Worm (Caenorhabditis elegans): ENCODE results near the gene C24F3.2.
A peak's percentile ranks its signal among the peaks of the same experiment; 100 is the strongest.

Gene C24F3.2

DNA sequence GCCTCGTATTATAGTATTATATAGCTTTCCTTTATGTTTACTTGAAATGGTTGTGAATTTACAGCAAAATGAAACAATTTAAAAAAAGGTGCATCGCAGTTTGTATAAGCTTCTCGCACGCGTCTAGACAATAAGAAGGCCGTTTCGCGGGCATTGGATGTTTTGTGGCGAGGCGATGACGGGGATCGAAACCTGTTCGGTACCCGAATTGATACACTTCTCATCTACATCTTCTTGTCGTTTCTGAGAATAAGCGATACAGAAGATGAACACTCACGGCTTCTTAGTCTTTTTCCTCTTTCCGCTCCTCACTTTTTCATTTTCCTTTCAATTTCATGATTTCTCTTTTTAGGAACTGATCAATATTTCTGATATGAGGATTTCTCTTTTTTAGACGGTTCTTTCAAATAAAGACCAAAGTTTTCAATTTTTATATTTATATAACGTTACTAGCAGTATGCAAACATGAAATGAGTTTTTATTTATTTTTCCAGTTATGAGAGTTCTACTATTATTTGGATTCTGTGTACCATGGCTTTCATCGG is 23.4 kb downstream of the C24F3.2 start, which contains the start of gene F01G10.10:
F01G10.10 (plus strand) TSS at position 495 of the 545 bp plus-strand sequence.
- TF ChIP-seq klf-2 (GFP tag; conservative IDR thresholded peaks at IDR 0.05) (no peak), med-1 (GFP tag; optimal IDR thresholded peaks at IDR 0.05; ENCODE audit: insufficient read depth) (no peak), T22C8.4 (GFP tag; IDR thresholded peaks at IDR 0.05) (no peak), cog-1 (tag; optimal IDR thresholded peaks at IDR 0.05) (no peak), tab-1 (GFP tag; IDR thresholded peaks at IDR 0.05) (no peak), ztf-29 (GFP tag; IDR thresholded peaks at IDR 0.05) (no peak), ref-1 (GFP tag; conservative IDR thresholded peaks at IDR 0.05) (no peak)

DNA sequence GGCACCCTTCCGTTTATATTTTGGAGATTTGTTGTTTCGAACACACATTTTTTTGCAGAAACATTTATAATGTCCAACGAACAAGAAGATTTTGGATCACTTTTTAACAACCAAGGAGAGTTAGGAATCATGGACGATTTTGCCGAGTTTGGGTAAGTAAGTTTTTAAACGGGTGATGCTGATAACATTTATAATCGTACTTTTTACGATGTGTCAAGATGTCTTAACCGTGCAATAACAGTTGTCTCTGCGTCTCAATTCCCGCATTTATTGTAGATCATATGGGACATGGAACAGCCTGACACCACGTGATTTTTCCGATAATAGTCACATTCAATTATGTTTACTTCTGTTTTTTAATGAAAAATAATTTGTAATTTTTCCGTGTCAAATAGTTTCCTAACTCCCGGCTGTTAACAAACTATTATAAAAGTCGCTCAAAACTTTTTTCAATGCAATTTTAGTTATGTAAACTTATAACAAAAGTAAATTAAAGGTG is 28.3 kb downstream of the C24F3.2 start, which contains the start of gene daf-14:
daf-14 (plus strand) TSS at position 51 of the 499 bp plus-strand sequence.
- TF ChIP-seq med-1 (GFP tag; optimal IDR thresholded peaks at IDR 0.05; ENCODE audit: insufficient read depth) (no peak), klf-2 (GFP tag; conservative IDR thresholded peaks at IDR 0.05) (no peak), T22C8.4 (GFP tag; IDR thresholded peaks at IDR 0.05) (no peak), flt-1 (GFP tag; IDR thresholded peaks at IDR 0.05) (no peak), ref-1 (GFP tag; conservative IDR thresholded peaks at IDR 0.05) (no peak), ztf-29 (GFP tag; IDR thresholded peaks at IDR 0.05) (no peak), cog-1 (tag; optimal IDR thresholded peaks at IDR 0.05) (no peak), tab-1 (GFP tag; IDR thresholded peaks at IDR 0.05) (no peak), ztf-23 (GFP tag; IDR thresholded peaks at IDR 0.05) (no peak)

DNA sequence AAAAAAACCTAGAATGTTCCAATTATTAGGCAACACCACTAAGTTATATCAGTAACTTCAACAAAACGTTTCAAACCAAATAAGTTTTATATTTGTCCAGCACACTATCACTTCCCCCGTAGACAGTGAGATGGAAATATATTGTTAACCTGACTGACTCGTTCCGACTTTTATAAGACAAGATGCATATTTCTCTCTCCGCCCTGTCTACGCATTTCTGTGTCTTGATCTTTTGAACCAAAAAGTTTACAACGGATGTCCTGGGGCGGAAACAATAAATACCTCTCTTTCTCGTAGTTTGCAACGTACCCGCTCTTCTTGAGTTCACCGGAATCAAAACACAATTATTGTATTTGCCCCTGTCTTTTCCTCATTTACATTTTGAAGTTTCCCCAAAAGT is 28.9 kb downstream of the C24F3.2 start:
- TF ChIP-seq ztf-23 (GFP tag; IDR thresholded peaks at IDR 0.05) (no peak), ztf-29 (GFP tag; IDR thresholded peaks at IDR 0.05) (no peak), ref-1 (GFP tag; conservative IDR thresholded peaks at IDR 0.05) (no peak), klf-2 (GFP tag; conservative IDR thresholded peaks at IDR 0.05) (no peak)

ce11 chrIV:10251764-10252163 is 29.4 kb downstream of the C24F3.2 start:
- TF ChIP-seq ztf-29 (GFP tag; IDR thresholded peaks at IDR 0.05): no peak
- TF ChIP-seq T22C8.4 (GFP tag; IDR thresholded peaks at IDR 0.05): peak; percentile 19; the same call in 1 of the 2 replicates

DNA sequence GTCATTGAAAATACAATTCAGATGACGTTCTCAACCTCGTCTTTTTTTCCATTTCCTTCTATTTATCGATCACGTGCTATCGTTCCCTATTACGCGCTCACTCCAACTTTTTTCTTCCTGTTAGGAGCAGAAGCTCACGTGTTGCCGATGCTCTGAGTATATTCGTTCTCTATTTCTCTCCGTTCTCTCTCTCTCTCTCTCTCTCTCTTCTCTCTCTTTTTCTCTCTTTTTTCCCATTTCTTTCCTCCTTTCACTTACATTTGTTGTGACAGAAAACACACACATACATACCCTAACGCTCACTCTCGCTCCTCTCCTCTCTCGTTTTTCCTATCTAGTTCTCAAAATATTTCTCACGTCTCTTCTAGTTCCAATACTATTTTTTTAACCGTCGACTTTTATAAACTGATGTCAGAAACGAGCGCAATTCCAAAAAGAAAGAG is 30.0 kb downstream of the C24F3.2 start:
- TF ChIP-seq klf-2 (GFP tag; conservative IDR thresholded peaks at IDR 0.05): no peak
- TF ChIP-seq cog-1 (tag; optimal IDR thresholded peaks at IDR 0.05): peak; percentile 36

- TF ChIP-seq cog-1 (tag; optimal IDR thresholded peaks at IDR 0.05) (no peak), med-1 (GFP tag; optimal IDR thresholded peaks at IDR 0.05; ENCODE audit: insufficient read depth) (no peak), ztf-29 (GFP tag; IDR thresholded peaks at IDR 0.05) (no peak), flt-1 (GFP tag; IDR thresholded peaks at IDR 0.05) (no peak), ztf-23 (GFP tag; IDR thresholded peaks at IDR 0.05) (no peak), T22C8.4 (GFP tag; IDR thresholded peaks at IDR 0.05) (no peak), klf-2 (GFP tag; conservative IDR thresholded peaks at IDR 0.05) (no peak), ref-1 (GFP tag; conservative IDR thresholded peaks at IDR 0.05) (no peak), tab-1 (GFP tag; IDR thresholded peaks at IDR 0.05) (no peak)
These were observed 30.7 kb downstream of the C24F3.2 start for ce11 chrIV:10252886-10253639.

DNA sequence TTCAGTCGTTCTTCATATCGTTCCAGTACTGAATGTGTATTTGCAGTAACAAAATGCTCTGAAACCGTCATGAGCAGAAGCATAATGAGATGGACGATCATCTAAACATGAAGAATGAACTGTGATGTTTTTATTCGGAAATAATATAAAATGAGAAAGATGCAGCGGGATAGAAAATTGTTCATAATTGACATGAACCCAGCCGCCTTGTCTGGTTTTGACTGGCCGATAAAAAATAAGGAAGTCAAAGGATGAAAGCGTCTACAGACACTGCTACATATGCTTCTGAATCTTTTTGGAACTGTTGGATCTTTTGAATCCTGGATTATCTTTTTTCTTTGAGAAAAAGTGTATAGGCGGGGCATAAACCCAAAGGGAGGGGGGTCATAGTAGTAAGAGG is 37.2 kb downstream of the C24F3.2 start, which contains the start of gene F01G10.9:
F01G10.9 (minus strand) TSS at position 101 of the 400 bp plus-strand sequence.
- TF ChIP-seq tab-1 (GFP tag; IDR thresholded peaks at IDR 0.05): no peak
- TF ChIP-seq flt-1 (GFP tag; IDR thresholded peaks at IDR 0.05): no peak
- TF ChIP-seq T22C8.4 (GFP tag; IDR thresholded peaks at IDR 0.05): no peak
- TF ChIP-seq ref-1 (GFP tag; conservative IDR thresholded peaks at IDR 0.05): no peak
- TF ChIP-seq ztf-23 (GFP tag; IDR thresholded peaks at IDR 0.05): no peak
- no peak for TF ChIP-seq cog-1 (tag; optimal IDR thresholded peaks at IDR 0.05)
- TF ChIP-seq ztf-29 (GFP tag; IDR thresholded peaks at IDR 0.05): no peak
- TF ChIP-seq med-1 (GFP tag; optimal IDR thresholded peaks at IDR 0.05; ENCODE audit: insufficient read depth): no peak
- TF ChIP-seq klf-2 (GFP tag; conservative IDR thresholded peaks at IDR 0.05): no peak

ce11 chrIV:10261061-10261460 is 38.7 kb downstream of the C24F3.2 start:
- TF ChIP-seq ztf-29 (GFP tag; IDR thresholded peaks at IDR 0.05) (no peak), T22C8.4 (GFP tag; IDR thresholded peaks at IDR 0.05) (no peak), cog-1 (tag; optimal IDR thresholded peaks at IDR 0.05) (no peak), ztf-23 (GFP tag; IDR thresholded peaks at IDR 0.05) (no peak), klf-2 (GFP tag; conservative IDR thresholded peaks at IDR 0.05) (no peak), tab-1 (GFP tag; IDR thresholded peaks at IDR 0.05) (no peak), flt-1 (GFP tag; IDR thresholded peaks at IDR 0.05) (no peak), med-1 (GFP tag; optimal IDR thresholded peaks at IDR 0.05; ENCODE audit: insufficient read depth) (no peak), ref-1 (GFP tag; conservative IDR thresholded peaks at IDR 0.05) (no peak)

- TF ChIP-seq klf-2 (GFP tag; conservative IDR thresholded peaks at IDR 0.05): 0 out of 2 replicates have a peak, but pooled peaks have one; percentile 25
- 0 out of 2 replicates have a peak, but pooled peaks have one; percentile 5 for TF ChIP-seq tab-1 (GFP tag; IDR thresholded peaks at IDR 0.05)
These were observed 40.5 kb downstream of the C24F3.2 start for ce11 chrIV:10262882-10263281.

Measured in whole organism, midembryonic.